Worm (Caenorhabditis elegans) whole organism, L2 larva: ENCODE results near the gene frpr-6.

ENCODE experiments used
- R02D3.7 ChIP-seq: fragments of 150-350 bp; optimal IDR thresholded peaks from 2 replicates; lab custom pipeline; 2014; ENCODE audit warnings: missing biosample characterization, missing genetic modification characterization
- Y55F3AM.14 ChIP-seq: fragments of 200-800 bp; sonication (Bioruptor generic); optimal IDR thresholded peaks from 2 replicates; lab custom pipeline; 2018; ENCODE audit warnings: mild to moderate bottlenecking, missing genetic modification characterization, missing compliant biosample characterization
- ZK546.5 ChIP-seq: sonication (generic microtip); optimal IDR thresholded peaks from 2 replicates; lab custom pipeline; 2017; ENCODE audit warnings: missing biosample characterization, missing genetic modification characterization
- alr-1 ChIP-seq: fragments of 150-350 bp; optimal IDR thresholded peaks from 2 replicates; lab custom pipeline; 2014; ENCODE audit warnings: missing biosample characterization, missing genetic modification characterization
- aly-2 ChIP-seq: fragments of 150-350 bp; optimal IDR thresholded peaks from 2 replicates; lab custom pipeline; 2014; ENCODE audit warnings: missing biosample characterization, missing genetic modification characterization
- blmp-1 ChIP-seq: sonication (generic microtip); optimal IDR thresholded peaks from 2 replicates; lab custom pipeline; 2017; ENCODE audit warnings: missing genetic modification characterization, mild to moderate bottlenecking, missing compliant biosample characterization, antibody characterized with exemption, moderate library complexity; ENCODE audit not compliant: insufficient read depth
- ceh-16 ChIP-seq: fragments of 150-350 bp; optimal IDR thresholded peaks from 2 replicates; lab custom pipeline; 2014; ENCODE audit warnings: missing biosample characterization, missing genetic modification characterization
- crh-2 ChIP-seq: sonication (generic microtip); optimal IDR thresholded peaks from 2 replicates; lab custom pipeline; 2017; ENCODE audit warnings: missing biosample characterization, missing genetic modification characterization
- dmd-4 ChIP-seq: sonication (generic microtip); optimal IDR thresholded peaks from 2 replicates; lab custom pipeline; 2017; ENCODE audit warnings: missing biosample characterization, missing genetic modification characterization
- egl-27 ChIP-seq: sonication (generic microtip); optimal IDR thresholded peaks from 3 replicates; lab custom pipeline; 2017; ENCODE audit warnings: missing biosample characterization, missing genetic modification reagents, missing genetic modification characterization
- elt-1 ChIP-seq: fragments of 150-350 bp; optimal IDR thresholded peaks from 2 replicates; lab custom pipeline; 2014; ENCODE audit warnings: missing biosample characterization, missing genetic modification characterization
- elt-3 ChIP-seq: sonication (generic microtip); optimal IDR thresholded peaks from 2 replicates; lab custom pipeline; 2017; ENCODE audit warnings: missing biosample characterization, missing genetic modification characterization
- fos-1 ChIP-seq: fragments of 150-350 bp; optimal IDR thresholded peaks from 2 replicates; lab custom pipeline; 2014; ENCODE audit warnings: missing biosample characterization, missing genetic modification characterization
- gmeb-1 ChIP-seq: fragments of 150-350 bp; optimal IDR thresholded peaks from 2 replicates; lab custom pipeline; 2014; ENCODE audit warnings: missing biosample characterization, missing genetic modification characterization
- lin-11 ChIP-seq: fragments of 150-350 bp; sonication (generic microtip); optimal IDR thresholded peaks from 2 replicates; lab custom pipeline; 2014; ENCODE audit warnings: missing biosample characterization, missing genetic modification characterization, inconsistent platforms, mixed read lengths
- lsy-2 ChIP-seq, 2 experiments: fragments of 150-350 bp in 1 of 2; sonication (generic microtip) in 1 of 2; optimal IDR thresholded peaks; 2 replicates each; lab custom pipeline; 2014 to 2017; ENCODE audit warnings: missing biosample characterization in 2 of 2, missing genetic modification characterization in 2 of 2
- mab-5 ChIP-seq: fragments of 150-350 bp; optimal IDR thresholded peaks from 2 replicates; lab custom pipeline; 2014; ENCODE audit warnings: missing biosample characterization, missing genetic modification characterization
- mdl-1 ChIP-seq, 2 experiments: fragments of 150-350 bp in 1 of 2; sonication (generic microtip) in 1 of 2; optimal IDR thresholded peaks; 2 replicates each; lab custom pipeline; 2017; ENCODE audit warnings: missing biosample characterization in 2 of 2, missing genetic modification characterization in 2 of 2
- nhr-11 ChIP-seq: fragments of 150-350 bp; optimal IDR thresholded peaks from 2 replicates; lab custom pipeline; 2014; ENCODE audit warnings: missing biosample characterization, missing genetic modification characterization
- nhr-129 ChIP-seq: fragments of 150-350 bp; optimal IDR thresholded peaks from 2 replicates; lab custom pipeline; 2014; ENCODE audit warnings: missing biosample characterization, missing genetic modification characterization
- nhr-21 ChIP-seq: fragments of 150-350 bp; optimal IDR thresholded peaks from 2 replicates; lab custom pipeline; 2014; ENCODE audit warnings: missing biosample characterization, missing genetic modification characterization
- nhr-23 ChIP-seq: fragments of 150-350 bp; optimal IDR thresholded peaks from 2 replicates; lab custom pipeline; 2014; ENCODE audit warnings: missing biosample characterization, missing genetic modification reagents, missing genetic modification characterization
- nhr-237 ChIP-seq: fragments of 150-350 bp; optimal IDR thresholded peaks from 2 replicates; lab custom pipeline; 2014; ENCODE audit warnings: missing biosample characterization, missing genetic modification characterization
- nhr-25 ChIP-seq: fragments of 150-350 bp; sonication (generic microtip); optimal IDR thresholded peaks from 3 replicates; lab custom pipeline; 2014; ENCODE audit warnings: missing biosample characterization, missing genetic modification characterization
- nhr-6 ChIP-seq: fragments of 150-350 bp; optimal IDR thresholded peaks from 2 replicates; lab custom pipeline; 2014; ENCODE audit warnings: missing biosample characterization, missing genetic modification characterization
- peb-1 ChIP-seq: fragments of 150-350 bp; optimal IDR thresholded peaks from 2 replicates; lab custom pipeline; 2014; ENCODE audit warnings: missing biosample characterization, missing genetic modification characterization
- sem-4 ChIP-seq: fragments of 150-350 bp; optimal IDR thresholded peaks from 2 replicates; lab custom pipeline; 2014; ENCODE audit warnings: missing biosample characterization, missing genetic modification reagents, missing genetic modification characterization
- skn-1 ChIP-seq: sonication (generic microtip); optimal IDR thresholded peaks from 2 replicates; lab custom pipeline; 2017; ENCODE audit warnings: missing biosample characterization, missing genetic modification characterization
- sma-3 ChIP-seq: sonication (generic microtip); optimal IDR thresholded peaks from 2 replicates; lab custom pipeline; 2016; ENCODE audit warnings: missing genetic modification reagents, missing genetic modification characterization, missing compliant biosample characterization
- sma-9 ChIP-seq, 2 experiments: fragments of 150-350 bp in 1 of 2; sonication (generic microtip) in 1 of 2; optimal IDR thresholded peaks; 2 replicates each; lab custom pipeline; 2014 to 2016; ENCODE audit warnings: missing genetic modification characterization in 2 of 2, mild to moderate bottlenecking in 1 of 2, missing biosample characterization in 1 of 2, missing compliant biosample characterization in 1 of 2, missing genetic modification reagents in 1 of 2, moderate library complexity in 1 of 2
- snpc-4 ChIP-seq: fragments of 150-350 bp; optimal IDR thresholded peaks from 2 replicates; lab custom pipeline; 2014; ENCODE audit warnings: missing biosample characterization, missing genetic modification characterization
- unc-55 ChIP-seq: fragments of 150-350 bp; sonication (generic microtip); optimal IDR thresholded peaks from 3 replicates; lab custom pipeline; 2014; ENCODE audit warnings: missing biosample characterization, missing genetic modification reagents, missing genetic modification characterization
- unc-62 ChIP-seq: fragments of 150-350 bp; optimal IDR thresholded peaks from 2 replicates; lab custom pipeline; 2014; ENCODE audit warnings: missing biosample characterization, missing genetic modification reagents, missing genetic modification characterization
- ztf-1 ChIP-seq: fragments of 200-800 bp; sonication (Bioruptor generic); conservative IDR thresholded peaks from 2 replicates; pipeline ENCODE4 v1.3.6; 2022; ENCODE audit warnings: missing genetic modification characterization, missing compliant biosample characterization
- ztf-4 ChIP-seq: fragments of 150-350 bp; optimal IDR thresholded peaks from 2 replicates; lab custom pipeline; 2014; ENCODE audit warnings: missing biosample characterization, missing genetic modification characterization

The frpr-6 gene

ce11 chrV:9055644-9056043, 45.3 kb downstream of the frpr-6 start:
- TF ChIP-seq aly-2 (tag; lab: Kevin White, UChicago): no peak
- no peak for TF ChIP-seq alr-1 (tag; lab: Kevin White, UChicago)
- no peak for TF ChIP-seq ztf-4 (tag; lab: Kevin White, UChicago)
- TF ChIP-seq nhr-21 (tag; lab: Kevin White, UChicago): peak; percentile 11
- TF ChIP-seq ZK546.5 (tag; lab: Kevin White, UChicago): no peak
- TF ChIP-seq sma-3 (GFP tag; lab: Kevin White, UChicago): no peak

ce11 chrV:9054771-9055170, 46.2 kb downstream of the frpr-6 start, which contains the start of gene swm-1:
TSS of gene swm-1 (minus strand) at chrV:9054871.
- TF ChIP-seq nhr-129 (tag; lab: Kevin White, UChicago) (no peak), Y55F3AM.14 (GFP tag; lab: Kevin White, UChicago) (no peak), nhr-23 (tag; lab: Kevin White, UChicago) (no peak), mdl-1 (tag; optimal IDR thresholded peaks at IDR 0.05; lab: Kevin White, UChicago) (no peak), snpc-4 (tag; lab: Kevin White, UChicago) (no peak), R02D3.7 (tag; lab: Kevin White, UChicago) (no peak), ztf-1 (no peak), nhr-25 (tag; lab: Kevin White, UChicago) (no peak), skn-1 (tag; lab: Kevin White, UChicago) (no peak), nhr-6 (tag; lab: Kevin White, UChicago) (no peak), ceh-16 (tag; lab: Kevin White, UChicago) (no peak), mab-5 (tag; lab: Kevin White, UChicago) (no peak), unc-62 (GFP tag; lab: Kevin White, UChicago) (no peak), sem-4 (no peak), lsy-2 (tag; optimal IDR thresholded peaks at IDR 0.05; lab: Kevin White, UChicago) (no peak), ZK546.5 (tag; lab: Kevin White, UChicago) (no peak), peb-1 (tag; lab: Kevin White, UChicago) (no peak), gmeb-1 (tag; lab: Kevin White, UChicago) (no peak), crh-2 (tag; lab: Kevin White, UChicago) (no peak), nhr-237 (tag; lab: Kevin White, UChicago) (no peak)

DNA sequence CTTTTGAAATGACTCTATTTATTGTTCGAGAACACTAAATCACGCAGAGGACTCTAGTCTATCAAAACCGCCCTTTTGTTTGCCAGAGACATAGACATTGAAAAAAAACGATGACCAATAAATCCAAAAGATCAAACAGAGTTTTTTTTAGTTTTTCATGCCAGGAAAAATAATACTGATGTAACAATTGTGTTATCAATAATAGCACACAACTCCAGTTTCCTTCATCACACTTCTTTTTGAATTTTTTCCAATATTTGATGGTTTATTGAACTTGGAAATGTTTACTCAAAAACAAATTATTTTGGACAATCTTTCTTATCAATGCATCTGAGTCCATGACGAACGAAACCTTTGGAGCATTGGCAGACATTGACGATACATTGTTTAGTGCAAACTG, 47.0 kb downstream of the frpr-6 start, which contains the start of gene C25E10.8:
TSS of gene C25E10.8 (minus strand) at position 101 of the 400 bp plus-strand sequence.
- TF ChIP-seq nhr-237 (tag; lab: Kevin White, UChicago): no peak
- no peak for TF ChIP-seq nhr-21 (tag; lab: Kevin White, UChicago)
- TF ChIP-seq nhr-129 (tag; lab: Kevin White, UChicago): no peak
- TF ChIP-seq elt-3 (tag; lab: Kevin White, UChicago): no peak
- no peak for TF ChIP-seq blmp-1
- TF ChIP-seq fos-1: no peak
- no peak for TF ChIP-seq mdl-1 (tag; optimal IDR thresholded peaks at IDR 0.05; lab: Kevin White, UChicago)
- no peak for TF ChIP-seq dmd-4 (tag; lab: Kevin White, UChicago)
- TF ChIP-seq sem-4: no peak
- no peak for TF ChIP-seq nhr-11 (tag; lab: Kevin White, UChicago)
- no peak for TF ChIP-seq lin-11 (tag; lab: Kevin White, UChicago)
- no peak for TF ChIP-seq nhr-23 (tag; lab: Kevin White, UChicago)
- TF ChIP-seq unc-62 (GFP tag; lab: Kevin White, UChicago): no peak
- no peak for TF ChIP-seq ceh-16 (tag; lab: Kevin White, UChicago)
- no peak for TF ChIP-seq snpc-4 (tag; lab: Kevin White, UChicago)
- no peak for TF ChIP-seq egl-27 (tag; lab: Kevin White, UChicago)
- TF ChIP-seq ztf-1: no peak
- TF ChIP-seq sma-9 (GFP tag; optimal IDR thresholded peaks at IDR 0.05; lab: Kevin White, UChicago): no peak
- no peak for TF ChIP-seq sma-9 (tag; optimal IDR thresholded peaks at IDR 0.05; lab: Kevin White, UChicago)
- TF ChIP-seq alr-1 (tag; lab: Kevin White, UChicago): no peak

DNA sequence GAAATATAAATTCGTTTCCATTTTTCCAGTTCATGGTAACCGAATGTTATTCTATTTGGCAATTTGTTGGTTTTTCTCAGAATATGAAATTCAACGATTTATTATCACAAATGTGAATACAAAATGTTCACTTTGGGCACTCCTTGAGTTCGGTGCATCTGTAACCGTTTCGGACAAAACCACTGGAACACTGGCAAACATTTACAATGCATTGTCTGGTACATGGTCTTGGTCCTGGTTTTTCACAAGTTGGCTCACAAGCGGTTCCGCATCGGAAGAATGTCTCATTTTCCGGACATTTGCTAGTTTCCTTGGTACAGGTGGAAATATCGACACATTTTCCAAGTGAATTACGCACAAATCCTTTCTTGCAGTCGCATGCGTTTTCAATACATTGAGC, 47.7 kb downstream of the frpr-6 start:
- no peak for TF ChIP-seq mab-5 (tag; lab: Kevin White, UChicago)
- no peak for TF ChIP-seq mdl-1 (tag; optimal IDR thresholded peaks at IDR 0.05; lab: Kevin White, UChicago)
- TF ChIP-seq elt-1: no peak
- no peak for TF ChIP-seq nhr-21 (tag; lab: Kevin White, UChicago)
- no peak for TF ChIP-seq unc-55
